Fruit fly (Drosophila melanogaster): Measurements from ENCODE around the gene Tak1.

The Tak1 gene

dm6 chrX:20510540-20510939 is 14.2 kb downstream of the Tak1 start, which contains the start of gene RhoGAP19D (continued):
- TF ChIP-seq HLH106 (tag; optimal IDR thresholded peaks at IDR 0.05): peak; percentile 46

dm6 chrX:20509535-20510424 is 14.9 kb downstream of the Tak1 start:
- TF ChIP-seq Jra (GFP tag; optimal IDR thresholded peaks at IDR 0.05) (no peak), br (GFP tag; optimal IDR thresholded peaks at IDR 0.05) (peak; percentile 63), foxo (GFP tag; optimal IDR thresholded peaks at IDR 0.05) (peak in 1 of 2 experiments; percentile 65), CrebA (GFP tag; optimal IDR thresholded peaks at IDR 0.05; ENCODE audit: borderline replicate concordance) (no peak), GATAd (GFP tag; optimal IDR thresholded peaks at IDR 0.05) (no peak), CG9705 (GFP tag; optimal IDR thresholded peaks at IDR 0.05) (no peak), ey (GFP tag; optimal IDR thresholded peaks at IDR 0.05) (peak; percentile 37), Hr83 (GFP tag; optimal IDR thresholded peaks at IDR 0.05; ENCODE audit: poor library complexity, severe bottlenecking) (no peak), Sp1 (GFP tag; optimal IDR thresholded peaks at IDR 0.05) (peak; percentile 21), HLH106 (tag; optimal IDR thresholded peaks at IDR 0.05) (peak; percentile 21), Dfd (GFP tag; optimal IDR thresholded peaks at IDR 0.05) (no peak), dsf (GFP tag; optimal IDR thresholded peaks at IDR 0.05; ENCODE audit: borderline replicate concordance) (no peak), Mio (GFP tag; optimal IDR thresholded peaks at IDR 0.05) (no peak), sage (GFP tag; optimal IDR thresholded peaks at IDR 0.05) (no peak), woc (GFP tag; optimal IDR thresholded peaks at IDR 0.05) (peak; percentile 59), dl (GFP tag; optimal IDR thresholded peaks at IDR 0.05; ENCODE audit: insufficient read depth in 1 of 2, partially characterized antibody in 2 of 2) (no peak), OdsH (GFP tag; optimal IDR thresholded peaks at IDR 0.05) (peak; percentile 53), psq (GFP tag; optimal IDR thresholded peaks at IDR 0.05) (peak; percentile 51), rgr (GFP tag; optimal IDR thresholded peaks at IDR 0.05) (peak; percentile 63), tai (GFP tag; optimal IDR thresholded peaks at IDR 0.05) (no peak), jim (GFP tag; optimal IDR thresholded peaks at IDR 0.05) (peak; percentile 52), Hnf4 (GFP tag; optimal IDR thresholded peaks at IDR 0.05) (peak; percentile 55), Hr78 (GFP tag; optimal IDR thresholded peaks at IDR 0.05) (no peak), fru (GFP tag; optimal IDR thresholded peaks at IDR 0.05) (peak; percentile 80), h (GFP tag; optimal IDR thresholded peaks at IDR 0.05) (peak; percentile 72), brk (GFP tag; optimal IDR thresholded peaks at IDR 0.05) (no peak), Abd-B (GFP tag; optimal IDR thresholded peaks at IDR 0.05) (no peak), Vsx2 (GFP tag; optimal IDR thresholded peaks at IDR 0.05; ENCODE audit: partially characterized antibody) (no peak)

DNA sequence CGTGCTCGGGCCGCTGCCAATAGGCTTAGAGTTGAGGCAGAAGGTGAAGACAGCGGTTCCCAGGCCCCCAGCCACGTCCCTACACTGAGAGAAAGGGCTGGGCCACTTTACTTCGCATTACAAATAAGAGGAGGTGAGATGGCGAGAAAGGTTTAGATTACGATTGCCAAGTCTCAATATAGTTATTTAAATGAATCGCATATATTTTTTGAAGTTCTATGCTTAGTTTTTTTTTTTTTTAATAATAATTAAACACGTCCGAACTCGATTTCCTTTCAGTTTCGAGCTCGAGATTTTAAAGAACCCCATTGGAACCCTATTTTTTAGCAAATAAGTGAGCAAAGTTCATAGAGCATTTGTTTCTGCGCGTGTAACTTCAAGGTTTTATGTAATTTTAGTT is 16.9 kb downstream of the Tak1 start:
- TF ChIP-seq rgr (GFP tag; optimal IDR thresholded peaks at IDR 0.05) (peak; percentile 15), GATAd (GFP tag; optimal IDR thresholded peaks at IDR 0.05) (no peak), Jra (GFP tag; optimal IDR thresholded peaks at IDR 0.05) (no peak), Mio (GFP tag; optimal IDR thresholded peaks at IDR 0.05) (no peak), br (GFP tag; optimal IDR thresholded peaks at IDR 0.05) (no peak), Rel (GFP tag; optimal IDR thresholded peaks at IDR 0.05) (no peak), Rel (tag; optimal IDR thresholded peaks at IDR 0.05) (no peak), Abd-B (GFP tag; optimal IDR thresholded peaks at IDR 0.05) (no peak), dmrt93B (GFP tag; optimal IDR thresholded peaks at IDR 0.05) (no peak), ey (GFP tag; optimal IDR thresholded peaks at IDR 0.05) (peak; percentile 17), N (GFP tag; optimal IDR thresholded peaks at IDR 0.05) (no peak), lola (GFP tag; optimal IDR thresholded peaks at IDR 0.05) (no peak), usp (GFP tag; optimal IDR thresholded peaks at IDR 0.05) (no peak), h (GFP tag; optimal IDR thresholded peaks at IDR 0.05) (peak; percentile 13), CG32264 (GFP tag; optimal IDR thresholded peaks at IDR 0.05) (no peak), sv (GFP tag; optimal IDR thresholded peaks at IDR 0.05) (peak; percentile 28), pan (optimal IDR thresholded peaks at IDR 0.05) (no peak), jim (GFP tag; optimal IDR thresholded peaks at IDR 0.05) (no peak), dl (GFP tag; optimal IDR thresholded peaks at IDR 0.05; ENCODE audit: insufficient read depth in 1 of 2, partially characterized antibody in 2 of 2) (no peak), foxo (GFP tag; optimal IDR thresholded peaks at IDR 0.05) (peak in 1 of 2 experiments; percentile 40)
